Worm (Caenorhabditis elegans): Measurements from ENCODE around the gene Y43F8B.2.

Gene Y43F8B.2

ce11 chrV:19510925-19511324 is 22.0 kb downstream of the Y43F8B.2 start:
- peak; percentile 63 for TF ChIP-seq set-16 (GFP tag; IDR thresholded peaks at IDR 0.05)
- no peak for TF ChIP-seq nhr-48 (tag; optimal IDR thresholded peaks at IDR 0.05)

- TF ChIP-seq nhr-48 (tag; optimal IDR thresholded peaks at IDR 0.05) (no peak), spr-1 (tag; optimal IDR thresholded peaks at IDR 0.05) (no peak), lin-15B (tag; optimal IDR thresholded peaks at IDR 0.05) (no peak), R02D3.7 (tag; optimal IDR thresholded peaks at IDR 0.05) (no peak), F26F4.8 (GFP tag; conservative IDR thresholded peaks at IDR 0.05) (no peak), lin-1 (GFP tag; IDR thresholded peaks at IDR 0.05) (no peak), nhr-6 (tag; optimal IDR thresholded peaks at IDR 0.05) (no peak), T26A8.4 (GFP tag; IDR thresholded peaks at IDR 0.05) (no peak), ZK546.5 (tag; optimal IDR thresholded peaks at IDR 0.05) (no peak), attf-4 (tag; optimal IDR thresholded peaks at IDR 0.05) (no peak), arid-1 (GFP tag; conservative IDR thresholded peaks at IDR 0.05) (no peak), ceh-32 (tag; optimal IDR thresholded peaks at IDR 0.05; ENCODE audit: poor library complexity) (no peak), aha-1 (tag) (no peak), lim-7 (GFP tag; IDR thresholded peaks at IDR 0.05) (no peak), ceh-44 (GFP tag; IDR thresholded peaks at IDR 0.05) (no peak), ceh-82 (tag; optimal IDR thresholded peaks at IDR 0.05) (no peak), Y48G9A.11 (GFP tag; IDR thresholded peaks at IDR 0.05) (no peak)
These were observed 22.6 kb downstream of the Y43F8B.2 start for ce11 chrV:19510352-19510751.

- TF ChIP-seq set-16 (GFP tag; IDR thresholded peaks at IDR 0.05) (peak; percentile 79), ceh-44 (GFP tag; IDR thresholded peaks at IDR 0.05) (no peak), dmd-9 (GFP tag; IDR thresholded peaks at IDR 0.05) (no peak), dmd-8 (GFP tag; IDR thresholded peaks at IDR 0.05) (no peak)
These were observed 23.8 kb downstream of the Y43F8B.2 start for ce11 chrV:19509061-19509460.

ce11 chrV:19502579-19503151 is 30.2 kb downstream of the Y43F8B.2 start, which contains the start of gene Y43F8B.3:
Gene Y43F8B.3 (plus strand): TSS chrV:19503101.
- TF ChIP-seq T26A8.4 (GFP tag; IDR thresholded peaks at IDR 0.05): no peak
- TF ChIP-seq pqm-1 (tag; optimal IDR thresholded peaks at IDR 0.05): no peak
- TF ChIP-seq arid-1 (GFP tag; conservative IDR thresholded peaks at IDR 0.05): no peak
- TF ChIP-seq F26F4.8 (GFP tag; conservative IDR thresholded peaks at IDR 0.05): no peak
- TF ChIP-seq unc-39 (tag; optimal IDR thresholded peaks at IDR 0.05): no peak
- TF ChIP-seq nhr-102 (tag; optimal IDR thresholded peaks at IDR 0.05): no peak
- TF ChIP-seq ZK337.2 (GFP tag; IDR thresholded peaks at IDR 0.05): no peak
- no peak for TF ChIP-seq nhr-237 (tag; optimal IDR thresholded peaks at IDR 0.05)
- TF ChIP-seq T20F7.1 (GFP tag; optimal IDR thresholded peaks at IDR 0.05): no peak
- TF ChIP-seq dmd-8 (GFP tag; IDR thresholded peaks at IDR 0.05): no peak

- TF ChIP-seq ceh-20 (GFP tag; IDR thresholded peaks at IDR 0.05): no peak
- no peak for TF ChIP-seq F26F4.8 (GFP tag; conservative IDR thresholded peaks at IDR 0.05)
- TF ChIP-seq lin-15B (tag; optimal IDR thresholded peaks at IDR 0.05): no peak
- peak in 1 of 2 experiments; percentile 97 for TF ChIP-seq unc-62 (GFP tag; optimal IDR thresholded peaks at IDR 0.05 in 1 of 2)
- no peak for TF ChIP-seq unc-62 (tag; optimal IDR thresholded peaks at IDR 0.05)
These were observed 31.5 kb downstream of the Y43F8B.2 start for ce11 chrV:19501389-19501788.

DNA sequence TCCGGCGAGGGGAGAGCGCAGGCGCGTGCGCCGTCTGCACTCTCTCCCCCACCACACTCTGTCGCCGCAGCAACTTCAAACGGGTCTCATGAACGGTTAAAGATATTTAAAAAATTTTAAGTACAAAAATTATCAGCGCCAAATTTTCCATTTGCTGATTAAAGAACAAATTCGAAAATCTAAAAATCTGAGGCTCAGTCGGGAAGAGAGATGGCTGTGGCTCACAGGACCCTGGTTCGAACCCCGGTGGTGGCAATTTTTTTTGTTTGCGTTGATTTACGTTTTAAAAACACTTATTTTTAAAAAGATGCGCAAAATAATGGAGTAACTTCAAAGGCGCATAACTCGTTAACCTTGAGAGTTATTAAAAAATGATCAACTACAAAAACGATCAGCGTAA is 35.8 kb downstream of the Y43F8B.2 start:
- TF ChIP-seq nhr-76 (tag; optimal IDR thresholded peaks at IDR 0.05) (no peak), aha-1 (tag) (peak; percentile 2)

- TF ChIP-seq tag-97 (GFP tag; IDR thresholded peaks at IDR 0.05) (no peak), ces-1 (GFP tag; optimal IDR thresholded peaks at IDR 0.05) (no peak), gei-8 (GFP tag; optimal IDR thresholded peaks at IDR 0.05) (no peak), egl-27 (tag; optimal IDR thresholded peaks at IDR 0.05) (no peak), zfp-2 (tag; optimal IDR thresholded peaks at IDR 0.05) (no peak), pqm-1 (tag; optimal IDR thresholded peaks at IDR 0.05) (no peak), nhr-237 (tag; optimal IDR thresholded peaks at IDR 0.05) (no peak), nhr-28 (tag; optimal IDR thresholded peaks at IDR 0.05) (no peak), zfp-3 (GFP tag; conservative IDR thresholded peaks at IDR 0.05) (no peak), ceh-82 (tag; optimal IDR thresholded peaks at IDR 0.05) (no peak), jun-1 (tag; optimal IDR thresholded peaks at IDR 0.05) (no peak), lim-7 (GFP tag; IDR thresholded peaks at IDR 0.05) (no peak), hlh-11 (tag; optimal IDR thresholded peaks at IDR 0.05) (no peak), madf-9 (GFP tag; conservative IDR thresholded peaks at IDR 0.05) (no peak), arid-1 (GFP tag; conservative IDR thresholded peaks at IDR 0.05) (no peak), cey-2 (tag; optimal IDR thresholded peaks at IDR 0.05; ENCODE audit: borderline replicate concordance, insufficient read depth) (no peak)
These were observed 37.3 kb downstream of the Y43F8B.2 start, which contains the start of gene scl-21 for ce11 chrV:19495587-19495986. Gene scl-21 (minus strand): TSS chrV:19495687.
